Worm (Caenorhabditis elegans) whole organism, midembryonic: ENCODE data around the gene pcn-1.

Experiments used
- flt-1 ChIP-seq: fragments of 200-800 bp; sonication (Bioruptor generic); IDR thresholded peaks from 2 replicates; pipeline ENCODE4 v1.3.6; 2022; ENCODE audit warnings: missing genetic modification characterization, missing compliant biosample characterization
- ztf-29 ChIP-seq: fragments of 200-800 bp; sonication (Bioruptor generic); IDR thresholded peaks from 2 replicates; pipeline ENCODE4 v1.3.6; 2022; ENCODE audit warnings: missing genetic modification reagents, missing genetic modification characterization, missing compliant biosample characterization

DNA sequence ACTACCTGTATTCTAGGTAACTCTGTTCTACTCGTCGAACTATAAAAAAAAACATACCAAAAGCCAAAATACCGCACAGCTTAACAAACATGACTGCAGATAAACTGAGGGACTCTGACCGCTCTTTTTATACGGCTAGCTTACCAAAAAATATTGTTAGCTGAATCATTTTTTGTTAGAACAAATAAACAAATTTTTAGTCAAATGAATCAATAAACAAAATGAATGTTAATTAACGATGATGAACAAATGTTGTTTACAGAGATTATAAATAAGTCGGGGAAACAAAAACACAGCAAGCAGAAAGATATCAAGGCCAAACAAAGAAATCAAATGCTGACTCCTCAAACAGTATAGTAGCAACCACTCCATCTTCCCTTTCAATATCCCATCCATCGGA is 14.3 kb upstream of the pcn-1 start, which contains the start of gene ilys-6:
- TF ChIP-seq flt-1 (GFP tag; lab: Robert Waterston, UW) = no peak
- no peak for TF ChIP-seq ztf-29 (GFP tag; lab: Robert Waterston, UW)
